Fruit fly (Drosophila melanogaster) whole organism, embryonic: ENCODE data around the gene Hsp67Ba.

ENCODE experiments used
- CG6254 ChIP-seq: fragments of 200-800 bp; sonication (Bioruptor generic); optimal IDR thresholded peaks from 3 replicates; lab custom pipeline; 2017; ENCODE audit warnings: mild to moderate bottlenecking, missing biosample characterization, missing genetic modification reagents, missing genetic modification characterization
- CG6813 ChIP-seq: fragments of 200-800 bp; sonication (Bioruptor generic); optimal IDR thresholded peaks from 2 replicates; lab custom pipeline; 2017; ENCODE audit warnings: missing biosample characterization, missing genetic modification characterization, mild to moderate bottlenecking, moderate library complexity, missing genetic modification reagents
- CG7987 ChIP-seq: fragments of 200-800 bp; sonication (Bioruptor generic); optimal IDR thresholded peaks from 2 replicates; lab custom pipeline; 2018; ENCODE audit warnings: missing biosample characterization, mild to moderate bottlenecking, missing genetic modification characterization, moderate library complexity
- CG9932 ChIP-seq: fragments of 200-800 bp; sonication (Bioruptor generic); IDR thresholded peaks from 2 replicates; pipeline ENCODE4 v1.3.6; 2022; ENCODE audit warnings: missing biosample characterization, missing genetic modification characterization
- Gsc ChIP-seq: fragments of 200-800 bp; sonication (Bioruptor generic); IDR thresholded peaks from 2 replicates; pipeline ENCODE4 v1.3.6; 2022; ENCODE audit warnings: missing biosample characterization, missing genetic modification characterization
- Lpt ChIP-seq: fragments of >200 bp; optimal IDR thresholded peaks from 2 replicates; lab custom pipeline; 2018; ENCODE audit warnings: missing biosample characterization, missing genetic modification characterization
- NK7.1 ChIP-seq: fragments of 200-800 bp; sonication (Bioruptor generic); optimal IDR thresholded peaks from 3 replicates; lab custom pipeline; 2016; ENCODE audit warnings: missing biosample characterization, missing genetic modification characterization
- crc ChIP-seq: fragments of 200-800 bp; sonication (Bioruptor generic); optimal IDR thresholded peaks from 2 replicates; lab custom pipeline; 2016; ENCODE audit warnings: missing biosample characterization, missing genetic modification characterization
- eyg ChIP-seq: fragments of 200-800 bp; sonication (Bioruptor generic); optimal IDR thresholded peaks from 3 replicates; lab custom pipeline; 2016; ENCODE audit warnings: missing biosample characterization, missing genetic modification characterization
- oc ChIP-seq: fragments of 200-800 bp; sonication (Bioruptor generic); optimal IDR thresholded peaks from 2 replicates; lab custom pipeline; 2018; ENCODE audit warnings: missing biosample characterization, mild to moderate bottlenecking, missing genetic modification characterization, moderate library complexity
- prd ChIP-seq, 3 experiments: fragments of >200 bp in 2 of 3; fragments of 200-800 bp in 1 of 3; sonication (Bioruptor generic) in 1 of 3; optimal IDR thresholded peaks in 2 of 3; IDR thresholded peaks in 1 of 3; 2 replicates in 2 of 3; 3 replicates in 1 of 3; pipeline versions ENCODE4 v1.3.6 to Lab custom; 2017 to 2022; ENCODE audit warnings: missing biosample characterization in 1 of 3, missing genetic modification characterization in 1 of 3
- scrt ChIP-seq: fragments of 200-800 bp; sonication (Bioruptor generic); optimal IDR thresholded peaks from 2 replicates; lab custom pipeline; 2018; ENCODE audit warnings: missing biosample characterization, mild to moderate bottlenecking, missing genetic modification characterization, moderate library complexity
- sd ChIP-seq: fragments of 200-800 bp; sonication (Bioruptor generic); optimal IDR thresholded peaks from 3 replicates; lab custom pipeline; 2018; ENCODE audit warnings: missing biosample characterization, mild to moderate bottlenecking, missing genetic modification characterization, moderate library complexity

- TF ChIP-seq NK7.1 (GFP tag; lab: Kevin White, UChicago) (no peak), CG7987 (GFP tag; lab: Kevin White, UChicago) (no peak), oc (tag; lab: Kevin White, UChicago) (no peak), sd (tag; lab: Kevin White, UChicago) (no peak), CG6254 (GFP tag; lab: Kevin White, UChicago) (no peak), scrt (no peak), CG9932 (GFP tag; lab: Robert Waterston, UW) (no peak), Gsc (GFP tag; lab: Robert Waterston, UW) (no peak), CG6813 (GFP tag; lab: Kevin White, UChicago) (no peak), prd (optimal IDR thresholded peaks at IDR 0.05; lab: Kevin White, UChicago) (no peak), prd (GFP tag; IDR thresholded peaks at IDR 0.05; lab: Robert Waterston, UW) (no peak), crc (GFP tag; lab: Kevin White, UChicago) (no peak), Lpt (GFP tag; lab: Kevin White, UChicago) (no peak), eyg (GFP tag; lab: Kevin White, UChicago) (no peak)
Measured at dm6 chr3L:9400697-9401353, 21.5 kb upstream of the Hsp67Ba start.
